Fruit fly (Drosophila melanogaster) whole organism, embryonic: ENCODE results near the gene Rcd5.

ENCODE experiments used
- B-H2 ChIP-seq: fragments of 200-800 bp; sonication (Bioruptor generic); optimal IDR thresholded peaks from 2 replicates; lab custom pipeline; 2018; ENCODE audit warnings: missing biosample characterization, mild to moderate bottlenecking, missing genetic modification characterization
- CG6175 ChIP-seq: fragments of 200-800 bp; sonication (Bioruptor generic); IDR thresholded peaks from 3 replicates; pipeline ENCODE4 v1.3.6; 2022; ENCODE audit warnings: missing biosample characterization, missing genetic modification characterization
- CG8281 ChIP-seq: fragments of 200-800 bp; sonication (Bioruptor generic); optimal IDR thresholded peaks from 2 replicates; lab custom pipeline; 2018; ENCODE audit warnings: missing biosample characterization, mild to moderate bottlenecking, missing genetic modification characterization, moderate library complexity
- CG9932 ChIP-seq: fragments of 200-800 bp; sonication (Bioruptor generic); IDR thresholded peaks from 2 replicates; pipeline ENCODE4 v1.3.6; 2022; ENCODE audit warnings: missing biosample characterization, missing genetic modification characterization
- Camta ChIP-seq: fragments of 200-800 bp; sonication (Bioruptor generic); optimal IDR thresholded peaks from 2 replicates; lab custom pipeline; 2016; ENCODE audit warnings: missing biosample characterization, missing genetic modification characterization
- HLH3B ChIP-seq: fragments of 200-800 bp; sonication (Bioruptor generic); IDR thresholded peaks from 2 replicates; pipeline ENCODE4 v1.3.6; 2022; ENCODE audit warnings: missing biosample characterization, missing genetic modification characterization
- NC2β ChIP-seq: fragments of 200-800 bp; sonication (Bioruptor generic); optimal IDR thresholded peaks from 2 replicates; lab custom pipeline; 2016; ENCODE audit warnings: missing biosample characterization, missing genetic modification characterization
- ato ChIP-seq: fragments of 200-800 bp; sonication (Bioruptor generic); IDR thresholded peaks from 2 replicates; pipeline ENCODE4 v1.3.6; 2022; ENCODE audit warnings: missing biosample characterization, missing genetic modification characterization; ENCODE audit not compliant: partially characterized antibody
- ind ChIP-seq: fragments of 200-800 bp; sonication (Bioruptor generic); optimal IDR thresholded peaks from 3 replicates; lab custom pipeline; 2016; ENCODE audit warnings: missing biosample characterization, missing genetic modification characterization
- peb ChIP-seq: fragments of 200-800 bp; sonication (Bioruptor generic); IDR thresholded peaks from 2 replicates; pipeline ENCODE4 v1.3.6; 2022; ENCODE audit warnings: missing biosample characterization, missing genetic modification characterization
- unc-4 ChIP-seq: fragments of 200-800 bp; sonication (Bioruptor generic); IDR thresholded peaks from 2 replicates; pipeline ENCODE4 v1.3.6; 2022; ENCODE audit warnings: missing biosample characterization, missing genetic modification characterization; ENCODE audit not compliant: partially characterized antibody
- unpg ChIP-seq: fragments of 200-800 bp; sonication (Bioruptor generic); optimal IDR thresholded peaks from 3 replicates; lab custom pipeline; 2018; ENCODE audit warnings: missing biosample characterization, mild to moderate bottlenecking, missing genetic modification characterization, moderate library complexity
- zen2 ChIP-seq: fragments of 200-800 bp; sonication (Bioruptor generic); IDR thresholded peaks from 3 replicates; pipeline ENCODE4 v1.3.6; 2022; ENCODE audit warnings: missing biosample characterization, missing genetic modification characterization; ENCODE audit not compliant: partially characterized antibody

DNA sequence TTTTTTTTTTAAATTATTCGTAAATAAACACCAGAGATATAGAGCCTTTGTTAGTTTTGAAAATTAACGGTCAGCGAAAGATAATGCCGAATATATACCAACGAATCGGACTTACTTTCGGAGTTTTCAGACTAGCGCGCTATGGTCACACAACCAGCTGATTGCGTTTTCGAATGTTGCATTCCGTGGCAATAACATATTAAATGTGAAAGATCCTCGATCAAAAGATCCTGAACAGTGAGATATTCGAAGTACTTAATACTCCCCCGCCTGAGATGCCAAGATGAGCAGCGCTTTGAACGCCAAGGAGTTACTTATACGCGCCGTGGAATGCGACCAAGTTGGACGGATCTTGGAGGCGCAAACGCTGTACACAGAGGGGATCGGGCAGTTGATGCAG is 37.0 kb upstream of the Rcd5 start, which contains the start of gene CG14985:
- TF ChIP-seq CG6175 (GFP tag; lab: Robert Waterston, UW): no peak
- TF ChIP-seq CG9932 (GFP tag; lab: Robert Waterston, UW): no peak
- TF ChIP-seq peb (GFP tag; lab: Robert Waterston, UW): no peak
- no peak for TF ChIP-seq unc-4
- no peak for TF ChIP-seq CG8281 (tag; lab: Kevin White, UChicago)
- no peak for TF ChIP-seq ato (GFP tag; lab: Robert Waterston, UW)
- no peak for TF ChIP-seq zen2 (GFP tag; lab: Robert Waterston, UW)
- TF ChIP-seq NC2β (GFP tag; lab: Kevin White, UChicago): no peak
- no peak for TF ChIP-seq ind (GFP tag; lab: Kevin White, UChicago)
- no peak for TF ChIP-seq HLH3B (GFP tag; lab: Robert Waterston, UW)
- no peak for TF ChIP-seq Camta (GFP tag; lab: Kevin White, UChicago)
- TF ChIP-seq unpg: no peak
- no peak for TF ChIP-seq B-H2
